Worm (Caenorhabditis elegans) whole organism, L2 larva: ENCODE data around the gene gst-13.

ENCODE experiments used
- C34F6.9 ChIP-seq: fragments of 150-350 bp; optimal IDR thresholded peaks from 2 replicates; lab custom pipeline; 2014; ENCODE audit warnings: missing biosample characterization, missing genetic modification characterization
- F13H6.1 ChIP-seq: sonication (generic microtip); optimal IDR thresholded peaks from 2 replicates; lab custom pipeline; 2016; ENCODE audit warnings: missing genetic modification characterization, missing compliant biosample characterization
- R02D3.7 ChIP-seq: fragments of 150-350 bp; optimal IDR thresholded peaks from 2 replicates; lab custom pipeline; 2014; ENCODE audit warnings: missing biosample characterization, missing genetic modification characterization
- Y55F3AM.14 ChIP-seq: fragments of 200-800 bp; sonication (Bioruptor generic); optimal IDR thresholded peaks from 2 replicates; lab custom pipeline; 2018; ENCODE audit warnings: mild to moderate bottlenecking, missing genetic modification characterization, missing compliant biosample characterization
- ZK546.5 ChIP-seq: sonication (generic microtip); optimal IDR thresholded peaks from 2 replicates; lab custom pipeline; 2017; ENCODE audit warnings: missing biosample characterization, missing genetic modification characterization
- alr-1 ChIP-seq: fragments of 150-350 bp; optimal IDR thresholded peaks from 2 replicates; lab custom pipeline; 2014; ENCODE audit warnings: missing biosample characterization, missing genetic modification characterization
- aly-2 ChIP-seq: fragments of 150-350 bp; optimal IDR thresholded peaks from 2 replicates; lab custom pipeline; 2014; ENCODE audit warnings: missing biosample characterization, missing genetic modification characterization
- ama-1 ChIP-seq: fragments of 150-350 bp; optimal IDR thresholded peaks from 2 replicates; lab custom pipeline; 2018; ENCODE audit warnings: inconsistent platforms
- ceh-16 ChIP-seq: fragments of 150-350 bp; optimal IDR thresholded peaks from 2 replicates; lab custom pipeline; 2014; ENCODE audit warnings: missing biosample characterization, missing genetic modification characterization
- ceh-82 ChIP-seq: fragments of 150-350 bp; optimal IDR thresholded peaks from 2 replicates; lab custom pipeline; 2014; ENCODE audit warnings: missing biosample characterization, missing genetic modification characterization
- crh-2 ChIP-seq: sonication (generic microtip); optimal IDR thresholded peaks from 2 replicates; lab custom pipeline; 2017; ENCODE audit warnings: missing biosample characterization, missing genetic modification characterization
- dmd-4 ChIP-seq: sonication (generic microtip); optimal IDR thresholded peaks from 2 replicates; lab custom pipeline; 2017; ENCODE audit warnings: missing biosample characterization, missing genetic modification characterization
- elt-1 ChIP-seq: fragments of 150-350 bp; optimal IDR thresholded peaks from 2 replicates; lab custom pipeline; 2014; ENCODE audit warnings: missing biosample characterization, missing genetic modification characterization
- elt-3 ChIP-seq: sonication (generic microtip); optimal IDR thresholded peaks from 2 replicates; lab custom pipeline; 2017; ENCODE audit warnings: missing biosample characterization, missing genetic modification characterization
- lin-11 ChIP-seq: fragments of 150-350 bp; sonication (generic microtip); optimal IDR thresholded peaks from 2 replicates; lab custom pipeline; 2014; ENCODE audit warnings: missing biosample characterization, missing genetic modification characterization, inconsistent platforms, mixed read lengths
- lin-13 ChIP-seq: fragments of 150-350 bp; optimal IDR thresholded peaks from 2 replicates; lab custom pipeline; 2014; ENCODE audit warnings: missing biosample characterization, missing genetic modification reagents, missing genetic modification characterization
- lsy-2 ChIP-seq, 2 experiments: fragments of 150-350 bp in 1 of 2; sonication (generic microtip) in 1 of 2; optimal IDR thresholded peaks; 2 replicates each; lab custom pipeline; 2014 to 2017; ENCODE audit warnings: missing biosample characterization in 2 of 2, missing genetic modification characterization in 2 of 2
- mab-5 ChIP-seq: fragments of 150-350 bp; optimal IDR thresholded peaks from 2 replicates; lab custom pipeline; 2014; ENCODE audit warnings: missing biosample characterization, missing genetic modification characterization
- mbf-1 ChIP-seq: sonication (generic microtip); optimal IDR thresholded peaks from 2 replicates; lab custom pipeline; 2017; ENCODE audit warnings: missing biosample characterization, missing genetic modification characterization
- nhr-10 ChIP-seq: sonication (generic microtip); optimal IDR thresholded peaks from 2 replicates; lab custom pipeline; 2017; ENCODE audit warnings: missing biosample characterization, missing genetic modification characterization
- nhr-12 ChIP-seq: fragments of 150-350 bp; optimal IDR thresholded peaks from 2 replicates; lab custom pipeline; 2014; ENCODE audit warnings: missing biosample characterization, missing genetic modification characterization
- nhr-21 ChIP-seq: fragments of 150-350 bp; optimal IDR thresholded peaks from 2 replicates; lab custom pipeline; 2014; ENCODE audit warnings: missing biosample characterization, missing genetic modification characterization
- nhr-237 ChIP-seq: fragments of 150-350 bp; optimal IDR thresholded peaks from 2 replicates; lab custom pipeline; 2014; ENCODE audit warnings: missing biosample characterization, missing genetic modification characterization
- nhr-25 ChIP-seq: fragments of 150-350 bp; sonication (generic microtip); optimal IDR thresholded peaks from 3 replicates; lab custom pipeline; 2014; ENCODE audit warnings: missing biosample characterization, missing genetic modification characterization
- nhr-6 ChIP-seq: fragments of 150-350 bp; optimal IDR thresholded peaks from 2 replicates; lab custom pipeline; 2014; ENCODE audit warnings: missing biosample characterization, missing genetic modification characterization
- nhr-77 ChIP-seq: fragments of 150-350 bp; optimal IDR thresholded peaks from 2 replicates; lab custom pipeline; 2014; ENCODE audit warnings: missing biosample characterization, missing genetic modification characterization
- sem-4 ChIP-seq: fragments of 150-350 bp; optimal IDR thresholded peaks from 2 replicates; lab custom pipeline; 2014; ENCODE audit warnings: missing biosample characterization, missing genetic modification reagents, missing genetic modification characterization
- skn-1 ChIP-seq: sonication (generic microtip); optimal IDR thresholded peaks from 2 replicates; lab custom pipeline; 2017; ENCODE audit warnings: missing biosample characterization, missing genetic modification characterization
- sma-3 ChIP-seq: sonication (generic microtip); optimal IDR thresholded peaks from 2 replicates; lab custom pipeline; 2016; ENCODE audit warnings: missing genetic modification reagents, missing genetic modification characterization, missing compliant biosample characterization
- snpc-4 ChIP-seq: fragments of 150-350 bp; optimal IDR thresholded peaks from 2 replicates; lab custom pipeline; 2014; ENCODE audit warnings: missing biosample characterization, missing genetic modification characterization
- unc-39 ChIP-seq: fragments of 150-350 bp; optimal IDR thresholded peaks from 2 replicates; lab custom pipeline; 2014; ENCODE audit warnings: missing biosample characterization, missing genetic modification characterization
- unc-55 ChIP-seq: fragments of 150-350 bp; sonication (generic microtip); optimal IDR thresholded peaks from 3 replicates; lab custom pipeline; 2014; ENCODE audit warnings: missing biosample characterization, missing genetic modification reagents, missing genetic modification characterization
- unc-62 ChIP-seq: fragments of 150-350 bp; optimal IDR thresholded peaks from 2 replicates; lab custom pipeline; 2014; ENCODE audit warnings: missing biosample characterization, missing genetic modification reagents, missing genetic modification characterization
- zag-1 ChIP-seq: fragments of 150-350 bp; optimal IDR thresholded peaks from 2 replicates; lab custom pipeline; 2014; ENCODE audit warnings: missing biosample characterization, missing genetic modification characterization
- ztf-1 ChIP-seq: fragments of 200-800 bp; sonication (Bioruptor generic); conservative IDR thresholded peaks from 2 replicates; pipeline ENCODE4 v1.3.6; 2022; ENCODE audit warnings: missing genetic modification characterization, missing compliant biosample characterization
- ztf-11 ChIP-seq: sonication (generic microtip); optimal IDR thresholded peaks from 2 replicates; lab custom pipeline; 2017; ENCODE audit warnings: missing biosample characterization, missing genetic modification characterization

Gene gst-13

DNA sequence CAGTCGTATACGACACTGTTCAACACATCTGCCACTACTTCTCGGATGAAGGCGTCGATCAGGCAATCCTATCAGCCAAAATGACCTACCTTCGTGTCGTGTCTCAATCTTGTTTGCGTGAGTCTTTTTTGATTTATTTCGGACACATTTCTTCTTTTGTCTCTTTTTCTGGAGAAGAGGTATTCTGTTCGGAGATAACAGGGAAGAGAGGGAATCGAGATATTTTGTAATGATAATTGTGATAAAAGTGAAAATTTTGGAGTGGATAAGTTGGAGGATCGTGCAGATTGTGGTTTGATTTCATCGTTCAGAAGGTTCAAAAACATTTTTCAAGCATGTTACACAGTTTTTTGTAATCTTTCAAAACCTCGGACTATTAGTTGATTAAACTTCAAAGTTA lies 2.6 kb downstream of the gst-13 start:
- TF ChIP-seq ceh-82 (tag; lab: Kevin White, UChicago): no peak
- TF ChIP-seq alr-1 (tag; lab: Kevin White, UChicago): no peak
- TF ChIP-seq ztf-11 (tag; lab: Kevin White, UChicago): no peak
- TF ChIP-seq crh-2 (tag; lab: Kevin White, UChicago): no peak
- TF ChIP-seq C34F6.9 (tag; lab: Kevin White, UChicago): no peak
- no peak for TF ChIP-seq aly-2
- no peak for TF ChIP-seq nhr-10 (tag; lab: Kevin White, UChicago)
- TF ChIP-seq unc-62: no peak
- TF ChIP-seq zag-1 (tag; lab: Kevin White, UChicago): no peak
- TF ChIP-seq unc-55 (GFP tag; lab: Kevin White, UChicago): no peak
- TF ChIP-seq nhr-237 (tag; lab: Kevin White, UChicago): no peak
- no peak for TF ChIP-seq nhr-25
- no peak for TF ChIP-seq dmd-4 (tag; lab: Kevin White, UChicago)
- no peak for TF ChIP-seq lin-13
- no peak for TF ChIP-seq nhr-21 (tag; lab: Kevin White, UChicago)
- TF ChIP-seq elt-1 (tag; lab: Kevin White, UChicago): no peak
- TF ChIP-seq sma-3: no peak
- TF ChIP-seq ZK546.5 (tag; lab: Kevin White, UChicago): no peak
- TF ChIP-seq skn-1 (tag; lab: Kevin White, UChicago): no peak

DNA sequence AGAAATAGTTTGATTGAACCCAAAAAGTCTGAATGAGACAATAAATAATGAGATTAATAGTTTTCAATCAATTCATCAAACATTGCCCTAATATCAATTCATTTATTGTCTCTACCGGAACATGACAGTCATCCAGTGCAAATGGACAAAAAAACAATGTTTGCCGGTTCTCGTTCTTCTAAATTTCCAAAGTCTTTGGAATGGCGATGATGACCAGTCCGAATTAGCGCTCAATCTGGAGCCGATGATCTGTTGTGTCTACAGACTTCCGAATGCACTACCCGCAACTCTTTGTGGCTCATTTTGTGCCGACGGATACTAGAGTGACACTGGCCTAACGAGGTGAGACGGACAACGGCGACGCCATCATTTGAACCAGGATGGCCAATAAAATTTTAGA lies 5.0 kb downstream of the gst-13 start, which contains the start of gene T26C5.3:
Gene T26C5.3, plus strand, starts transcription at position 301 of the 400 bp plus-strand sequence.
- TF ChIP-seq mbf-1 (tag; lab: Kevin White, UChicago) (no peak), nhr-237 (tag; lab: Kevin White, UChicago) (no peak), nhr-12 (tag; lab: Kevin White, UChicago) (no peak), dmd-4 (tag; lab: Kevin White, UChicago) (no peak), nhr-25 (no peak), unc-55 (GFP tag; lab: Kevin White, UChicago) (no peak), C34F6.9 (tag; lab: Kevin White, UChicago) (no peak), lin-13 (no peak), ceh-16 (tag; lab: Kevin White, UChicago) (no peak), nhr-21 (tag; lab: Kevin White, UChicago) (no peak), Y55F3AM.14 (GFP tag; lab: Kevin White, UChicago) (no peak)

DNA sequence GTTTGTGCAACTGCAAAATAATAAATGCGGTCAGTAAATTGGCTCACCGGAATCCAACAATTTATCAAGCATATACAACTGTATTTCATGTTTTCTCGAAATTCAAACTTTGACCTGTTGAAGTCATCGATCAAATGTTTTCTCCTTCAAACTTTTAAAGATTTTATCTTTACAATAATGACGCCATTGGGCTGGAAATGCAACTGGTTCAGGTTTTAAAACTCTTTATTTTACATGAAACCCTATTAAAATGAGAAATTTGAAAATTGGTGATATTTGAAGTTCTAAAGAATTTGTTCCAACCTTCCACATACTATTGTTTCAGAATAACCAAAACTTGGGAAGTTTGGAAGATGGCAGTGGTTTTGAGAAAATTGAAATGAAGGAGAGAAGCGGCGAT lies 5.7 kb downstream of the gst-13 start:
- TF ChIP-seq nhr-25 (no peak), nhr-77 (tag; lab: Kevin White, UChicago) (no peak), lin-13 (no peak), unc-39 (tag; lab: Kevin White, UChicago) (no peak), nhr-6 (tag; lab: Kevin White, UChicago) (no peak), nhr-10 (tag; lab: Kevin White, UChicago) (no peak), F13H6.1 (no peak), ztf-11 (tag; lab: Kevin White, UChicago) (no peak), R02D3.7 (tag; lab: Kevin White, UChicago) (no peak), ama-1 (no peak)
- TF ChIP-seq, all 48 proteins: peak for 0

DNA sequence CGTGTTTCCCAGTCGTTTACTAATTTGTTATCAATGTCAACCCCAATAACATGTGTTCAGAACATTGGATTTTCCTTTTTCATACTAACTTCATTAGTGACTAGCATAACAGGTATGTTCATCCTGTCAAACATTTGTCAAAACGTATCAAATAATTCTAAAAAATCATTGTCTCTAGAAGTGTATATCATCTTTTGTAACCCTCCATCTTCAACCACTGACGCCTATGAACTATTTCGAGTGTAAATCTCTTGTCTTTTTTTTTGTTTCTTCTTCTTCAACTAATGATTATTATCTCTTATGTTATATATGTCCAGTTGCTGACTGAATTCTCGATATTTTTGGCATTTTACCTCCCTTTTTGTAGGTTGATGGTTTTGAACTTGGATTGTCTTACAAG lies 6.5 kb downstream of the gst-13 start:
- TF ChIP-seq ceh-82 (tag; lab: Kevin White, UChicago): no peak
- TF ChIP-seq dmd-4 (tag; lab: Kevin White, UChicago): no peak
- no peak for TF ChIP-seq mbf-1 (tag; lab: Kevin White, UChicago)
- no peak for TF ChIP-seq ztf-1 (GFP tag; lab: Robert Waterston, UW)
- TF ChIP-seq ZK546.5 (tag; lab: Kevin White, UChicago): no peak
- no peak for TF ChIP-seq snpc-4 (tag; lab: Kevin White, UChicago)
- no peak for TF ChIP-seq lsy-2 (tag; optimal IDR thresholded peaks at IDR 0.05; lab: Kevin White, UChicago)
- TF ChIP-seq crh-2 (tag; lab: Kevin White, UChicago): no peak
- no peak for TF ChIP-seq sem-4
- TF ChIP-seq nhr-21 (tag; lab: Kevin White, UChicago): no peak
- no peak for TF ChIP-seq elt-1 (tag; lab: Kevin White, UChicago)
- TF ChIP-seq mab-5: no peak
- no peak for TF ChIP-seq lin-11
- TF ChIP-seq zag-1 (tag; lab: Kevin White, UChicago): no peak
- TF ChIP-seq nhr-237 (tag; lab: Kevin White, UChicago): no peak
- TF ChIP-seq elt-3 (tag; lab: Kevin White, UChicago): no peak
